Fruit fly (Drosophila melanogaster): ENCODE results near the gene Lgr4.

Gene Lgr4

DNA sequence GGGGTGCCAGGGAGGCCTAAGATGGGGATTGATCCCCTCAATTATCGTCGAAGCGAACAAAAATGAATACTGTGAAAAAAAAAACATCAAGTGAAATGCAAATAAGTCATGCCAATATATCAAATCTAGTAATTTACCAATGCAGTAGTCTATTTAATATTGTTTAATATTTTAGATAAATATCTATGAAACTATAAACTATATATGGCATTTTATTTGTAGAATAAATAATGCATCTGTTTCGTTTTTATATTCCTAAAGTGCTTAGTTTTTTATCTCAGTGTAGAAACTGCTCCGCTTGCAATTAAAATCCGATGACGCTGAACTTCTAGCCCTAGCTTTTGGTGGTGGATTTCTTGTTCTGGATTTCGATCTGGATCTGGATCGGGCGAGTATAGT lies 39.2 kb upstream of the Lgr4 start (continued):
- TF ChIP-seq ato (GFP tag; IDR thresholded peaks at IDR 0.05; ENCODE audit: partially characterized antibody) (no peak), usp (GFP tag; optimal IDR thresholded peaks at IDR 0.05) (no peak), stwl (tag; optimal IDR thresholded peaks at IDR 0.05) (no peak), Camta (GFP tag; optimal IDR thresholded peaks at IDR 0.05) (no peak), Doc3 (GFP tag; IDR thresholded peaks at IDR 0.05; ENCODE audit: partially characterized antibody) (no peak), CG1529 (GFP tag; optimal IDR thresholded peaks at IDR 0.05) (no peak), CG31441 (GFP tag; IDR thresholded peaks at IDR 0.05) (peak; percentile 58; the same call in 1 of the 2 replicates), CG18011 (GFP tag; optimal IDR thresholded peaks at IDR 0.05) (no peak), C15 (GFP tag; IDR thresholded peaks at IDR 0.05) (no peak), ab (GFP tag; optimal IDR thresholded peaks at IDR 0.05) (no peak), CG4424 (GFP tag; optimal IDR thresholded peaks at IDR 0.05) (no peak), CG18599 (GFP tag; optimal IDR thresholded peaks at IDR 0.05) (no peak), D (optimal IDR thresholded peaks at IDR 0.05) (no peak), D (GFP tag; optimal IDR thresholded peaks at IDR 0.05) (peak; percentile 10), CG10267 (tag; optimal IDR thresholded peaks at IDR 0.05) (peak; percentile 19), CG4617 (GFP tag; optimal IDR thresholded peaks at IDR 0.05; ENCODE audit: borderline replicate concordance) (no peak), CG11696 (GFP tag; IDR thresholded peaks at IDR 0.05) (no peak), CG3281 (GFP tag; optimal IDR thresholded peaks at IDR 0.05) (no peak), dpn (GFP tag; optimal IDR thresholded peaks at IDR 0.05) (no peak), Sox100B (GFP tag; optimal IDR thresholded peaks at IDR 0.05) (peak; percentile 4), CG14860 (GFP tag; IDR thresholded peaks at IDR 0.05; ENCODE audit: partially characterized antibody) (no peak), zen2 (GFP tag; IDR thresholded peaks at IDR 0.05; ENCODE audit: partially characterized antibody) (no peak), Atf-2 (GFP tag; optimal IDR thresholded peaks at IDR 0.05) (no peak), wor (GFP tag; IDR thresholded peaks at IDR 0.05) (no peak), da (GFP tag; optimal IDR thresholded peaks at IDR 0.05) (no peak), repo (GFP tag; optimal IDR thresholded peaks at IDR 0.05) (no peak), al (GFP tag; IDR thresholded peaks at IDR 0.05) (no peak), mirr (GFP tag; optimal IDR thresholded peaks at IDR 0.05) (no peak), Sox102F (GFP tag; optimal IDR thresholded peaks at IDR 0.05) (peak; percentile 12), abd-A (tag; optimal IDR thresholded peaks at IDR 0.05) (no peak), dmrt99B (tag; optimal IDR thresholded peaks at IDR 0.05) (peak; percentile 10), chif (GFP tag; optimal IDR thresholded peaks at IDR 0.05) (no peak), Hand (GFP tag; optimal IDR thresholded peaks at IDR 0.05) (no peak), HLH54F (GFP tag; optimal IDR thresholded peaks at IDR 0.05) (no peak), CG13123 (GFP tag; optimal IDR thresholded peaks at IDR 0.05) (no peak), CG15073 (GFP tag; optimal IDR thresholded peaks at IDR 0.05) (no peak), Aef1 (GFP tag; IDR thresholded peaks at IDR 0.05) (no peak), CG1602 (GFP tag; optimal IDR thresholded peaks at IDR 0.05) (no peak), vvl (GFP tag; IDR thresholded peaks at IDR 0.05) (no peak), knrl (GFP tag; IDR thresholded peaks at IDR 0.05; ENCODE audit: partially characterized antibody) (no peak), CG11398 (GFP tag; optimal IDR thresholded peaks at IDR 0.05) (no peak), Hsf (GFP tag; optimal IDR thresholded peaks at IDR 0.05) (no peak), crol (GFP tag; IDR thresholded peaks at IDR 0.05) (no peak), CG7928 (GFP tag; optimal IDR thresholded peaks at IDR 0.05) (no peak), phol (tag; optimal IDR thresholded peaks at IDR 0.05) (peak; percentile 33), CG10654 (GFP tag; optimal IDR thresholded peaks at IDR 0.05) (no peak), Chrac-16 (GFP tag; optimal IDR thresholded peaks at IDR 0.05) (no peak), tx (GFP tag; optimal IDR thresholded peaks at IDR 0.05) (no peak), unpg (GFP tag; optimal IDR thresholded peaks at IDR 0.05) (peak; percentile 23), nmo (GFP tag; optimal IDR thresholded peaks at IDR 0.05) (peak; percentile 22), CG10565 (GFP tag; optimal IDR thresholded peaks at IDR 0.05) (no peak), CG2199 (GFP tag; IDR thresholded peaks at IDR 0.05) (no peak)

Measured in whole organism, embryonic.